Worm (Caenorhabditis elegans): Measurements from ENCODE around the gene ZC239.3.
"Not testable (repeated sequence)": the region's sequence is repeated elsewhere in the genome, so short reads cannot be mapped to it uniquely, and the experiment has no call there.

- not testable (repeated sequence) for TF ChIP-seq nfya-1 (tag; optimal IDR thresholded peaks at IDR 0.05); unc-86 (tag; optimal IDR thresholded peaks at IDR 0.05); mec-3 (tag; optimal IDR thresholded peaks at IDR 0.05; ENCODE audit: borderline replicate concordance); fkh-10 (GFP tag; optimal IDR thresholded peaks at IDR 0.05); ceh-2 (tag; optimal IDR thresholded peaks at IDR 0.05); ama-1 (optimal IDR thresholded peaks at IDR 0.05); pag-3 (tag; optimal IDR thresholded peaks at IDR 0.05; ENCODE audit: borderline replicate concordance); ahr-1 (tag; optimal IDR thresholded peaks at IDR 0.05); pha-4 (tag; optimal IDR thresholded peaks at IDR 0.05); zip-5 (tag; optimal IDR thresholded peaks at IDR 0.05); T23F11.4 (GFP tag; optimal IDR thresholded peaks at IDR 0.05); elt-4 (tag; optimal IDR thresholded peaks at IDR 0.05)
These were observed 31.0 kb upstream of the ZC239.3 start, which contains the start of gene sri-78 for ce11 chrII:3184858-3185257.
